Worm (Caenorhabditis elegans): ENCODE measurements around the gene E01G4.6.

ce11 chrII:13470655-13471054 lies 11.6 kb upstream of the E01G4.6 start:
- no peak for TF ChIP-seq ama-1 (optimal IDR thresholded peaks at IDR 0.05)
- no peak for TF ChIP-seq hmg-4 (GFP tag; optimal IDR thresholded peaks at IDR 0.05)
- TF ChIP-seq B0310.2 (tag; optimal IDR thresholded peaks at IDR 0.05), result no peak
- no peak for TF ChIP-seq tbx-37 (GFP tag; conservative IDR thresholded peaks at IDR 0.05)
- TF ChIP-seq ceh-36 (tag; optimal IDR thresholded peaks at IDR 0.05), result no peak
- TF ChIP-seq tra-4 (tag; optimal IDR thresholded peaks at IDR 0.05), result no peak
- TF ChIP-seq hmbx-1 (tag; optimal IDR thresholded peaks at IDR 0.05), result no peak
- no peak for TF ChIP-seq flt-1 (GFP tag; IDR thresholded peaks at IDR 0.05)
- TF ChIP-seq tbx-11 (GFP tag; IDR thresholded peaks at IDR 0.05), result no peak
- no peak for TF ChIP-seq F13C5.2 (tag; optimal IDR thresholded peaks at IDR 0.05)
- TF ChIP-seq aly-1 (tag; optimal IDR thresholded peaks at IDR 0.05), result no peak
- no peak for TF ChIP-seq ceh-13 (GFP tag; optimal IDR thresholded peaks at IDR 0.05)

Measured in whole organism, early embryonic.